Fruit fly (Drosophila melanogaster): ENCODE data around the gene Fum2.
A peak's percentile ranks its signal among the peaks of the same experiment; 100 is the strongest.

Gene Fum2

DNA sequence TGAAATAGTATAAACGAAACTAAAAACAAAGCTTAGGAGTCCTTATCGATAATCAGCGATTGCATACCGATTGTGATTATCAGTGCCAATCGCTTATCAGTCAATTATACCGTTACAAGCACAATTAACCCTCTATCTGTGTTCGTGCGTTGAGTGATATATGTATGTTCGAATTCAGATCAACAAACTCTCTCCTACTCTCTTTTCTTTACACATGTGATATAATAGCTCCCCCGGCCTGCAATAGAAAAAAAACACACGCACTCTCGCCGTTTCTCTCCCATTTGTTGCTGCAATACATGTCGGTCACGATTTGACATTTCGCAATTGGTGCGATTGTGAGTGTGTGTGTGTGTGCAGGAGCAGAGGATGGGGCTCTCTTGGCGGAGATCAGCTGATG, 19.2 kb upstream of the Fum2 start:
- TF ChIP-seq Abd-B (GFP tag; optimal IDR thresholded peaks at IDR 0.05) (no peak), Hnf4 (GFP tag; optimal IDR thresholded peaks at IDR 0.05) (no peak), Dfd (GFP tag; optimal IDR thresholded peaks at IDR 0.05) (no peak), br (GFP tag; optimal IDR thresholded peaks at IDR 0.05) (no peak), Vsx2 (GFP tag; optimal IDR thresholded peaks at IDR 0.05; ENCODE audit: partially characterized antibody) (no peak), ey (GFP tag; optimal IDR thresholded peaks at IDR 0.05) (no peak), brk (GFP tag; optimal IDR thresholded peaks at IDR 0.05) (no peak), HLH106 (tag; optimal IDR thresholded peaks at IDR 0.05) (no peak), lola (GFP tag; optimal IDR thresholded peaks at IDR 0.05) (no peak), dsf (GFP tag; optimal IDR thresholded peaks at IDR 0.05; ENCODE audit: borderline replicate concordance) (no peak), h (GFP tag; optimal IDR thresholded peaks at IDR 0.05) (no peak), Mio (GFP tag; optimal IDR thresholded peaks at IDR 0.05) (no peak)

DNA sequence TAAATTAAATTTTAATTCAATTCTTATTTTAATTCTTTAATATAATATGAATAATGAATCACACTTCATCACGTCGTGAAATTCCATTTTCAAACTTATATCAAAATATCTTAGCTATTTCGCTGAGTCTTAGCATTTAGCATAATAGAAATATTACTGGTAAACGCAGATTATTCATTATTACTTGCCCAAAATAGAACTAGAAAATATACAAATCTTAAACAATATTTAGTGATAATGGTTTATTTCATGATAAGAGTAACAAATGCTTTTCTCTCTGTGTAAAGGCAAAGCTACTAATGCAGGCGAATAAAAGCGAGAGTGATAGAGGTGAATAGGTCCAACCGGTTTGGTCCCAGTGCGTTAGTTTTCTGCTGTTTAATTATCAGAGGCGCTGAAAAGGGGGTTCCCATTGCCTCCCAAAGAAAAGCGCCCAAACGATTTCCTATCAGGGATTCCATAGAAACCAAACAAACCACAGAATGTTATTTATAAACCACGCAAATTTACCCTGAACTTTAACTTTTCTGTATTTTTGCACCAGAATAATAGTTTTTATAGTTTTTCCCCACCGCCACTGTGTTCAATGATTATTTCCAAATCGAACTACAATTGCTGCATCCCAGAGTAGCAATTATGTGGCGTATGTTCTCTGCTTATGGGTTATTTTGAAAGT, 18.6 kb upstream of the Fum2 start:
- TF ChIP-seq fru (GFP tag; optimal IDR thresholded peaks at IDR 0.05) (peak; percentile 31), jim (GFP tag; optimal IDR thresholded peaks at IDR 0.05) (no peak), foxo (GFP tag; optimal IDR thresholded peaks at IDR 0.05) (peak in 1 of 2 experiments; percentile 38), lola (GFP tag; optimal IDR thresholded peaks at IDR 0.05) (no peak), psq (GFP tag; optimal IDR thresholded peaks at IDR 0.05) (no peak), ey (GFP tag; optimal IDR thresholded peaks at IDR 0.05) (peak; percentile 12), GATAd (GFP tag; optimal IDR thresholded peaks at IDR 0.05) (no peak)

DNA sequence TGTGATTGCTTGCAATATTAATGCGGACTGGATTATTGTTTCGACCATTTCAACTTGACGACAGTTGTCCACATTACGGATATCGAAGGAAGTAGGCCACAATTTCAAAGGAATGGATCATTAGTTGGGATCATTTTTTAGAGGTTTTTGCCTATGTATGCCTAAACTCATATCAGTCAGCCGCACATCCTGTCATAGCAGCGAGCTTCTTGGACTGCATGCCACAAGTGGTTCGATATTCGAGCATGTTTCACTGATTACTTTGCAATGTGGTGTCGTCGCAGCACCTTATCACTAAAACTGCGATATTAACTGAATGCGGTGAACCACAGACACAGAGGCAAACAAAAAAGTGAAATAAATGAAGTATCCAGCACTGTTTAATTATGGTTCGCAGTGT, 17.6 kb upstream of the Fum2 start:
- no peak for TF ChIP-seq Dif (GFP tag; optimal IDR thresholded peaks at IDR 0.05; ENCODE audit: partially characterized antibody)
- no peak for TF ChIP-seq jim (GFP tag; optimal IDR thresholded peaks at IDR 0.05)
- no peak for TF ChIP-seq N (GFP tag; optimal IDR thresholded peaks at IDR 0.05)
- TF ChIP-seq lola (GFP tag; optimal IDR thresholded peaks at IDR 0.05), result no peak
- TF ChIP-seq CG32264 (GFP tag; optimal IDR thresholded peaks at IDR 0.05), result no peak
- TF ChIP-seq Rel (GFP tag; optimal IDR thresholded peaks at IDR 0.05), result no peak
- peak; percentile 32 for TF ChIP-seq Rel (tag; optimal IDR thresholded peaks at IDR 0.05)

DNA sequence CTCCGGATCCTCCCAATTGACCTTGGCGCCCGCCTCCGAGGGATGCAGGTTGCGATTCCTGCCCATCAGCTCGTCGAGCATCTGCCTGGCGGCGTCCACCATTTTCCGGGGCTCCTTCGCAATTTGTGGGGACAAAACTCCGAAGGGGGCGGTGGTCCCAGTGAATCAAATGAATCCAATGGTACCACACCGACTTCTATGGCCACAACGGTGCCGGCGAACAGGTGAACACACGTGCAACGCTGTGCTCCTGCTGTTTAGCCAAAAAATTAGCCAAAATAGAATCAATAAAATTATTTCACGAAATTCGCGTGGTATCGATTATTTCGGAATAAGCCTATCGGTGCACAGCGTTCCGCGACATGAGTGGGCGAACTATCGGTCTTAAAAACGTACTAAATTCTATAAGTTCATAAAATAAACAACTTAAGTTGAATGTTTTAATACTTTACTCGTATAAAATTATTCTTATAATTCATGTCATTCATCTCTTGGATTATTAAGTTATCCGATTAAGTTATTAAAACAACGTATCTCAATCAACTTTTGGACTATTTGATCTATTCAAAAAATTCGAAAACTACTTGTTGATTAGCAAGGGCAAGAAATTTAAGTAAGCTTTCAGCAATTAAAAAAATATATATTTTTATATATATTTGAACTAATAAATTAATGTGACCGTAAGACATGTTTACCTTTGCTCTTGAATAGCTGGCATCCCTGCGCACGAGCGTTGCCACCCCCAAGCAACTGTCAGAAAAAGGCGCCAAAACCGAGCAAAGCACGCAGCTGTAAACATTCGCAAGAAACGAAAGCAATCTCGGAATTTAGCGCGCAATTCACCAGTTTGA, 7.7 kb upstream of the Fum2 start, which contains the start of the genes CG3198 and Mcm6:
Gene CG3198, minus strand, starts transcription at position 337 of the 851 bp plus-strand sequence.
Gene Mcm6, plus strand, starts transcription at position 751 of the 851 bp plus-strand sequence.
- TF ChIP-seq ey (GFP tag; optimal IDR thresholded peaks at IDR 0.05), result no peak
- TF ChIP-seq lola (GFP tag; optimal IDR thresholded peaks at IDR 0.05), result no peak
- TF ChIP-seq sv (GFP tag; optimal IDR thresholded peaks at IDR 0.05), result no peak
- no peak for TF ChIP-seq Sp1 (GFP tag; optimal IDR thresholded peaks at IDR 0.05)
- TF ChIP-seq Hnf4 (GFP tag; optimal IDR thresholded peaks at IDR 0.05), result no peak
- TF ChIP-seq psq (GFP tag; optimal IDR thresholded peaks at IDR 0.05), result no peak
- peak; percentile 16 for TF ChIP-seq HLH106 (tag; optimal IDR thresholded peaks at IDR 0.05)
- TF ChIP-seq Myc (optimal IDR thresholded peaks at IDR 0.05), result peak; percentile 6
- no peak for TF ChIP-seq CrebA (GFP tag; optimal IDR thresholded peaks at IDR 0.05; ENCODE audit: borderline replicate concordance)
- no peak for TF ChIP-seq CG9705 (GFP tag; optimal IDR thresholded peaks at IDR 0.05)

dm6 chrX:6677826-6678489, 3.6 kb upstream of the Fum2 start, which contains the start of gene Fum1:
Gene Fum1, plus strand, starts transcription at chrX:6678424.
- no peak for TF ChIP-seq Hr83 (GFP tag; optimal IDR thresholded peaks at IDR 0.05; ENCODE audit: poor library complexity, severe bottlenecking)
- no peak for TF ChIP-seq tai (GFP tag; optimal IDR thresholded peaks at IDR 0.05)
- TF ChIP-seq Myc (optimal IDR thresholded peaks at IDR 0.05), result no peak
- TF ChIP-seq OdsH (GFP tag; optimal IDR thresholded peaks at IDR 0.05), result no peak
- TF ChIP-seq lola (GFP tag; optimal IDR thresholded peaks at IDR 0.05), result no peak
- TF ChIP-seq rgr (GFP tag; optimal IDR thresholded peaks at IDR 0.05), result peak; percentile 39
- TF ChIP-seq h (GFP tag; optimal IDR thresholded peaks at IDR 0.05), result peak; percentile 36
- peak; percentile 45 for TF ChIP-seq HLH106 (tag; optimal IDR thresholded peaks at IDR 0.05)
- TF ChIP-seq ey (GFP tag; optimal IDR thresholded peaks at IDR 0.05), result peak; percentile 2
- peak; percentile 48 for TF ChIP-seq woc (GFP tag; optimal IDR thresholded peaks at IDR 0.05)
- TF ChIP-seq dmrt93B (GFP tag; optimal IDR thresholded peaks at IDR 0.05), result no peak
- peak; percentile 6 for TF ChIP-seq sv (GFP tag; optimal IDR thresholded peaks at IDR 0.05)
- no peak for TF ChIP-seq fru (GFP tag; optimal IDR thresholded peaks at IDR 0.05)
- no peak for TF ChIP-seq Abd-B (GFP tag; optimal IDR thresholded peaks at IDR 0.05)
- peak in 1 of 2 experiments; percentile 36 for TF ChIP-seq foxo (GFP tag; optimal IDR thresholded peaks at IDR 0.05)
- TF ChIP-seq Hnf4 (GFP tag; optimal IDR thresholded peaks at IDR 0.05), result no peak
- TF ChIP-seq Rel (GFP tag; optimal IDR thresholded peaks at IDR 0.05), result no peak
- peak; percentile 1 for TF ChIP-seq Rel (tag; optimal IDR thresholded peaks at IDR 0.05)
- peak; percentile 17 for TF ChIP-seq Sp1 (GFP tag; optimal IDR thresholded peaks at IDR 0.05)
